Fruit fly (Drosophila melanogaster): ENCODE measurements around the gene nAChRalpha6.
A peak's percentile ranks its signal among the peaks of the same experiment; 100 is the strongest.

The nAChRalpha6 gene

DNA sequence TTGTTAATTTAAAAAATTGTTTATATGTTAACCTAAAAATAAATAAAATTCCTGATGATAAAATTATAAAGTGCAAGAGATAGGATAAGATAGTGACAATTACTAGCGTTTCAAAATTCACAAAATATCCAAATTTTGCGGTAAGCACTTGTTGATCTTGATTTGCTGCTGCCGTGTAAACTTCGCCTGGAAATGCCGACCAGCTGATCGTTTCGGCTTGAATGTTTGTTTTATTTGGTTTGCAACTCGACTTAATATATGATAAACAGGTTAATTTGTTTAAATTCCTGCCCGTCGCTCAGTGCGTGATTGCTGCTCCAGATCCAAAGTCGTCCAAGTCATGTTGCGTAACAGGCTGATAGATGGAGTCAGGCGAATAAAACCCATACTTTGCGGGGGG is 35.4 kb upstream of the nAChRalpha6 start, which contains the start of gene CG4592:
Gene CG4592, plus strand, starts transcription at position 233 of the 400 bp plus-strand sequence.
- TF ChIP-seq tai (GFP tag; optimal IDR thresholded peaks at IDR 0.05), result no peak
- no peak for TF ChIP-seq sage (GFP tag; optimal IDR thresholded peaks at IDR 0.05)
- TF ChIP-seq foxo (GFP tag; optimal IDR thresholded peaks at IDR 0.05), result peak in 1 of 2 experiments; percentile 81
- peak; percentile 73 for TF ChIP-seq HLH106 (tag; optimal IDR thresholded peaks at IDR 0.05)
- TF ChIP-seq dmrt93B (GFP tag; optimal IDR thresholded peaks at IDR 0.05), result peak; percentile 25
- peak; percentile 43 for TF ChIP-seq CG9705 (GFP tag; optimal IDR thresholded peaks at IDR 0.05)
- peak; percentile 43 for TF ChIP-seq sv (GFP tag; optimal IDR thresholded peaks at IDR 0.05)
- peak; percentile 26 for TF ChIP-seq Jra (GFP tag; optimal IDR thresholded peaks at IDR 0.05)
- no peak for TF ChIP-seq pan (optimal IDR thresholded peaks at IDR 0.05)
- TF ChIP-seq CrebA (GFP tag; optimal IDR thresholded peaks at IDR 0.05; ENCODE audit: borderline replicate concordance), result no peak
- peak; percentile 39 for TF ChIP-seq psq (GFP tag; optimal IDR thresholded peaks at IDR 0.05)
- no peak for TF ChIP-seq Dfd (GFP tag; optimal IDR thresholded peaks at IDR 0.05)
- TF ChIP-seq Hnf4 (GFP tag; optimal IDR thresholded peaks at IDR 0.05), result no peak
- TF ChIP-seq woc (GFP tag; optimal IDR thresholded peaks at IDR 0.05), result peak; percentile 52
- TF ChIP-seq OdsH (GFP tag; optimal IDR thresholded peaks at IDR 0.05), result peak; percentile 62
- TF ChIP-seq lola (GFP tag; optimal IDR thresholded peaks at IDR 0.05), result no peak
- TF ChIP-seq br (GFP tag; optimal IDR thresholded peaks at IDR 0.05), result peak; percentile 73
- TF ChIP-seq brk (GFP tag; optimal IDR thresholded peaks at IDR 0.05), result no peak
- peak; percentile 78 for TF ChIP-seq h (GFP tag; optimal IDR thresholded peaks at IDR 0.05)
- TF ChIP-seq Mio (GFP tag; optimal IDR thresholded peaks at IDR 0.05), result no peak
- peak; percentile 19 for TF ChIP-seq CG32264 (GFP tag; optimal IDR thresholded peaks at IDR 0.05)
- no peak for TF ChIP-seq Hr78 (GFP tag; optimal IDR thresholded peaks at IDR 0.05)
- peak; percentile 60 for TF ChIP-seq Hr83 (GFP tag; optimal IDR thresholded peaks at IDR 0.05; ENCODE audit: poor library complexity, severe bottlenecking)

DNA sequence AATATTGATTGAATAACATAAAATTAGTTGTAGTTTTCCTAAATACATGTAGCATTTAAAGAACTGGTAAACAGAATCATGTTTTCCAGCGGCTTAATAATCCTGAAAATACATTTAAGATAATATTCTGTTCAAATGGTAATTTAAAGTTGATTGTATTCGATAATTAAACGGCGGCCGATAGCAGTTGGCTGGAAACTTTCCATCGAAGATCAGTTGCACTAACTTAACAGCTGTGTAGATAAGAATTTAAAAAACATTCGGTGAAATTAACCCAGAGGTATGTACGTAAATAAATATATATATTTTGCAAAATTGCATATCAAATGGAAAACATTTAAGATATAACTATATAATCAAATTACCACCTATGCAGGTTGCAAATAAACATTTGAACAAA is 33.9 kb upstream of the nAChRalpha6 start, which contains the start of gene CG4594:
Gene CG4594, plus strand, starts transcription at position 212 of the 400 bp plus-strand sequence.
- TF ChIP-seq sage (GFP tag; optimal IDR thresholded peaks at IDR 0.05) (peak; percentile 41), CrebA (GFP tag; optimal IDR thresholded peaks at IDR 0.05; ENCODE audit: borderline replicate concordance) (no peak), Myc (optimal IDR thresholded peaks at IDR 0.05) (no peak)

DNA sequence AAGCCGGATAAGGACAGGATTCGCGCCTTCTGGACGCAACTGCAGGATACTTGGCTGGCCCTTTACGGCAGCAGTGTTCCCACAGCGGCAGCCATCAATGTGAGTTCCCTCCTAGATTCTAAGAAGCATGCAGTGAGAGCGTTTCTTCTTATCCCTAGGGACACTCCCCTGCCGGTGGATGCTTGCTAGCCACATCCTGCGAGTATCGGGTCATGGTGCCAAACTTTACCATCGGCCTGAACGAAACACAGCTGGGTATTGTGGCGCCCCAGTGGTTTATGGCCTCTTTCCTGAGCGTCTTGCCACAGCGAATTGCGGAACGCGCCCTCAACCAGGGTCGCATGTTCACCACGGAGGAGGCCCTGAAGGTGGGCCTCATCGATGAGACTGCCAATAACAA is 33.2 kb upstream of the nAChRalpha6 start:
- TF ChIP-seq Myc (optimal IDR thresholded peaks at IDR 0.05) (no peak), usp (GFP tag; optimal IDR thresholded peaks at IDR 0.05) (no peak), sv (GFP tag; optimal IDR thresholded peaks at IDR 0.05) (no peak), dmrt93B (GFP tag; optimal IDR thresholded peaks at IDR 0.05) (no peak), sage (GFP tag; optimal IDR thresholded peaks at IDR 0.05) (no peak)

dm6 chr2L:9918020-9918959 is 32.2 kb upstream of the nAChRalpha6 start, which contains the start of the genes CG5885 and CG4598:
Gene CG5885 (minus strand): TSS chr2L:9918330.
Gene CG4598 (plus strand): TSS chr2L:9918618.
- TF ChIP-seq dmrt93B (GFP tag; optimal IDR thresholded peaks at IDR 0.05), result peak; percentile 19
- TF ChIP-seq sv (GFP tag; optimal IDR thresholded peaks at IDR 0.05), result peak; percentile 47
- no peak for TF ChIP-seq Abd-B (GFP tag; optimal IDR thresholded peaks at IDR 0.05)
- no peak for TF ChIP-seq jim (GFP tag; optimal IDR thresholded peaks at IDR 0.05)
- TF ChIP-seq lola (GFP tag; optimal IDR thresholded peaks at IDR 0.05), result no peak
- no peak for TF ChIP-seq CG32264 (GFP tag; optimal IDR thresholded peaks at IDR 0.05)
- peak; percentile 79 for TF ChIP-seq fru (GFP tag; optimal IDR thresholded peaks at IDR 0.05)
- TF ChIP-seq tai (GFP tag; optimal IDR thresholded peaks at IDR 0.05), result no peak
- peak; percentile 57 for TF ChIP-seq ey (GFP tag; optimal IDR thresholded peaks at IDR 0.05)
- TF ChIP-seq CG9705 (GFP tag; optimal IDR thresholded peaks at IDR 0.05), result peak; percentile 31
- peak; percentile 97 for TF ChIP-seq CrebA (GFP tag; optimal IDR thresholded peaks at IDR 0.05; ENCODE audit: borderline replicate concordance)
- no peak for TF ChIP-seq N (GFP tag; optimal IDR thresholded peaks at IDR 0.05)
- peak; percentile 36 for TF ChIP-seq woc (GFP tag; optimal IDR thresholded peaks at IDR 0.05)
- no peak for TF ChIP-seq GATAd (GFP tag; optimal IDR thresholded peaks at IDR 0.05)
- TF ChIP-seq OdsH (GFP tag; optimal IDR thresholded peaks at IDR 0.05), result peak; percentile 75
- TF ChIP-seq dsf (GFP tag; optimal IDR thresholded peaks at IDR 0.05; ENCODE audit: borderline replicate concordance), result peak; percentile 28
- TF ChIP-seq HLH106 (tag; optimal IDR thresholded peaks at IDR 0.05), result peak; percentile 68
- peak; percentile 61 for TF ChIP-seq psq (GFP tag; optimal IDR thresholded peaks at IDR 0.05)
- TF ChIP-seq Vsx2 (GFP tag; optimal IDR thresholded peaks at IDR 0.05; ENCODE audit: partially characterized antibody), result no peak
- TF ChIP-seq rgr (GFP tag; optimal IDR thresholded peaks at IDR 0.05), result peak; percentile 61
- TF ChIP-seq usp (GFP tag; optimal IDR thresholded peaks at IDR 0.05), result no peak
- TF ChIP-seq Dfd (GFP tag; optimal IDR thresholded peaks at IDR 0.05), result no peak
- no peak for TF ChIP-seq brk (GFP tag; optimal IDR thresholded peaks at IDR 0.05)
- TF ChIP-seq sage (GFP tag; optimal IDR thresholded peaks at IDR 0.05), result peak; percentile 56
- no peak for TF ChIP-seq Hr78 (GFP tag; optimal IDR thresholded peaks at IDR 0.05)
- peak; percentile 68 for TF ChIP-seq Sp1 (GFP tag; optimal IDR thresholded peaks at IDR 0.05)
- TF ChIP-seq Hr83 (GFP tag; optimal IDR thresholded peaks at IDR 0.05; ENCODE audit: poor library complexity, severe bottlenecking), result peak; percentile 56
- no peak for TF ChIP-seq Mio (GFP tag; optimal IDR thresholded peaks at IDR 0.05)
- no peak for TF ChIP-seq Myc (optimal IDR thresholded peaks at IDR 0.05)
- peak in 1 of 2 experiments; percentile 5 for TF ChIP-seq dl (GFP tag; optimal IDR thresholded peaks at IDR 0.05; ENCODE audit: insufficient read depth in 1 of 2, partially characterized antibody in 2 of 2)
- TF ChIP-seq Dif (GFP tag; optimal IDR thresholded peaks at IDR 0.05; ENCODE audit: partially characterized antibody), result peak; percentile 45
- peak; percentile 86 for TF ChIP-seq Hnf4 (GFP tag; optimal IDR thresholded peaks at IDR 0.05)
- peak in 1 of 2 experiments; percentile 83 for TF ChIP-seq foxo (GFP tag; optimal IDR thresholded peaks at IDR 0.05)
- peak; percentile 55 for TF ChIP-seq br (GFP tag; optimal IDR thresholded peaks at IDR 0.05)
- peak; percentile 70 for TF ChIP-seq Jra (GFP tag; optimal IDR thresholded peaks at IDR 0.05)

Data from whole organism, wandering third instar larva.